Worm (Caenorhabditis elegans) whole organism, young adult: ENCODE data around the gene T16A1.2.

Source experiments
- B0261.1 ChIP-seq: sonication (generic microtip); optimal IDR thresholded peaks from 2 replicates; lab custom pipeline; 2016; ENCODE audit warnings: mild to moderate bottlenecking, missing genetic modification characterization, moderate library complexity, missing compliant biosample characterization
- D2030.7 ChIP-seq: fragments of 200-800 bp; sonication (Bioruptor generic); IDR thresholded peaks from 2 replicates; pipeline ENCODE4 v1.3.6; 2022; ENCODE audit warnings: missing genetic modification reagents, missing genetic modification characterization, missing compliant biosample characterization
- F22D6.2 ChIP-seq: sonication (generic microtip); optimal IDR thresholded peaks from 2 replicates; lab custom pipeline; 2016; ENCODE audit warnings: mild to moderate bottlenecking, missing genetic modification characterization, missing compliant biosample characterization
- F33H1.4 ChIP-seq: fragments of 200-800 bp; sonication (Bioruptor generic); IDR thresholded peaks from 2 replicates; pipeline ENCODE4 v1.3.6; 2022; ENCODE audit warnings: missing genetic modification reagents, missing genetic modification characterization, missing compliant biosample characterization
- F49E8.2 ChIP-seq: sonication (generic microtip); optimal IDR thresholded peaks from 3 replicates; lab custom pipeline; 2017; ENCODE audit warnings: missing genetic modification characterization, mild to moderate bottlenecking, missing compliant biosample characterization, antibody characterized with exemption, moderate library complexity; ENCODE audit not compliant: insufficient read depth
- K11D2.4 ChIP-seq: fragments of 200-800 bp; sonication (Bioruptor generic); IDR thresholded peaks from 2 replicates; pipeline ENCODE4 v1.3.6; 2022; ENCODE audit warnings: missing genetic modification reagents, missing genetic modification characterization, missing compliant biosample characterization
- ama-1 ChIP-seq, 3 experiments: fragments of 150-350 bp in 1 of 3; sonication (generic microtip) in 2 of 3; optimal IDR thresholded peaks; 2 replicates each; lab custom pipeline; 2014 to 2018; ENCODE audit warnings: missing biosample characterization in 2 of 3, missing genetic modification characterization in 2 of 3, missing genetic modification reagents in 2 of 3
- aptf-2 ChIP-seq: fragments of 200-800 bp; sonication (Bioruptor generic); conservative IDR thresholded peaks from 2 replicates; pipeline ENCODE4 v1.3.6; 2022; ENCODE audit warnings: missing genetic modification reagents, missing genetic modification characterization, missing compliant biosample characterization
- aptf-3 ChIP-seq: fragments of 200-800 bp; sonication (Bioruptor generic); IDR thresholded peaks from 2 replicates; pipeline ENCODE4 v1.3.6; 2022; ENCODE audit warnings: missing genetic modification characterization, missing compliant biosample characterization
- attf-5 ChIP-seq: fragments of 200-800 bp; sonication (Bioruptor generic); optimal IDR thresholded peaks from 2 replicates; lab custom pipeline; 2018; ENCODE audit warnings: mild to moderate bottlenecking, missing genetic modification characterization, missing compliant biosample characterization
- cebp-2 ChIP-seq: fragments of 200-800 bp; sonication (Bioruptor generic); IDR thresholded peaks from 2 replicates; pipeline ENCODE4 v1.3.6; 2022; ENCODE audit warnings: missing genetic modification characterization, missing compliant biosample characterization
- ceh-100 ChIP-seq: fragments of 200-800 bp; sonication (Bioruptor generic); IDR thresholded peaks from 2 replicates; pipeline ENCODE4 v1.3.6; 2022; ENCODE audit warnings: missing genetic modification reagents, missing genetic modification characterization, missing compliant biosample characterization
- ceh-27 ChIP-seq: fragments of 200-800 bp; sonication (Bioruptor generic); optimal IDR thresholded peaks from 2 replicates; lab custom pipeline; 2018; ENCODE audit warnings: mild to moderate bottlenecking, missing genetic modification characterization, moderate library complexity, missing compliant biosample characterization
- efl-1 ChIP-seq: fragments of 150-350 bp; optimal IDR thresholded peaks from 2 replicates; lab custom pipeline; 2014; ENCODE audit warnings: missing biosample characterization, missing genetic modification reagents, missing genetic modification characterization
- egl-18 ChIP-seq: fragments of 200-800 bp; sonication (Bioruptor generic); IDR thresholded peaks from 2 replicates; pipeline ENCODE4 v1.3.6; 2022; ENCODE audit warnings: missing genetic modification reagents, missing genetic modification characterization, missing compliant biosample characterization
- egl-44 ChIP-seq: fragments of 200-800 bp; sonication (Bioruptor generic); IDR thresholded peaks from 2 replicates; pipeline ENCODE4 v1.3.6; 2022; ENCODE audit warnings: missing genetic modification reagents, missing genetic modification characterization, missing compliant biosample characterization
- hlh-12 ChIP-seq: sonication (generic microtip); optimal IDR thresholded peaks from 2 replicates; lab custom pipeline; 2016; ENCODE audit warnings: missing genetic modification characterization, missing compliant biosample characterization
- hmg-20 ChIP-seq: fragments of 200-800 bp; sonication (Bioruptor generic); IDR thresholded peaks from 2 replicates; pipeline ENCODE4 v1.3.6; 2022; ENCODE audit warnings: missing genetic modification reagents, missing genetic modification characterization, missing compliant biosample characterization
- hsf-1 ChIP-seq: fragments of 200-800 bp; sonication (Bioruptor generic); IDR thresholded peaks from 2 replicates; pipeline ENCODE4 v1.3.6; 2022; ENCODE audit warnings: missing genetic modification reagents, missing genetic modification characterization, missing compliant biosample characterization
- lag-1 ChIP-seq: fragments of 200-800 bp; sonication (Bioruptor generic); IDR thresholded peaks from 2 replicates; pipeline ENCODE4 v1.3.6; 2022; ENCODE audit warnings: missing genetic modification reagents, missing genetic modification characterization, missing compliant biosample characterization
- lin-26 ChIP-seq: fragments of 200-800 bp; sonication (Bioruptor generic); IDR thresholded peaks from 2 replicates; pipeline ENCODE4 v1.3.6; 2022; ENCODE audit warnings: missing genetic modification reagents, missing genetic modification characterization, missing compliant biosample characterization
- lsy-27 ChIP-seq: sonication (generic microtip); optimal IDR thresholded peaks from 2 replicates; lab custom pipeline; 2017; ENCODE audit warnings: missing genetic modification characterization, mild to moderate bottlenecking, missing compliant biosample characterization, antibody characterized with exemption, missing genotype, borderline replicate concordance; ENCODE audit not compliant: insufficient read depth
- madf-10 ChIP-seq: sonication (generic microtip); optimal IDR thresholded peaks from 2 replicates; lab custom pipeline; 2016; ENCODE audit warnings: mild to moderate bottlenecking, missing genetic modification characterization, missing compliant biosample characterization
- madf-3 ChIP-seq: fragments of 200-800 bp; sonication (Bioruptor generic); IDR thresholded peaks from 2 replicates; pipeline ENCODE4 v1.3.6; 2022; ENCODE audit warnings: missing genetic modification reagents, missing genetic modification characterization, missing compliant biosample characterization
- mcd-1 ChIP-seq: fragments of 200-800 bp; sonication (Bioruptor generic); IDR thresholded peaks from 2 replicates; pipeline ENCODE4 v1.3.6; 2022; ENCODE audit warnings: missing genetic modification reagents, missing genetic modification characterization, missing compliant biosample characterization
- nfya-2 ChIP-seq: fragments of 200-800 bp; sonication (Bioruptor generic); IDR thresholded peaks from 2 replicates; pipeline ENCODE4 v1.3.6; 2022; ENCODE audit warnings: missing genetic modification reagents, missing genetic modification characterization, missing compliant biosample characterization
- nfyb-1 ChIP-seq: fragments of 200-800 bp; sonication (Bioruptor generic); IDR thresholded peaks from 2 replicates; pipeline ENCODE4 v1.3.6; 2022; ENCODE audit warnings: missing genetic modification reagents, missing genetic modification characterization, missing compliant biosample characterization
- nhr-120 ChIP-seq: fragments of 200-800 bp; sonication (Bioruptor generic); IDR thresholded peaks from 2 replicates; pipeline ENCODE4 v1.3.6; 2022; ENCODE audit warnings: missing genetic modification characterization, missing compliant biosample characterization
- pbrm-1 ChIP-seq: fragments of 200-800 bp; sonication (Bioruptor generic); IDR thresholded peaks from 2 replicates; pipeline ENCODE4 v1.3.6; 2022; ENCODE audit warnings: missing genetic modification reagents, missing genetic modification characterization, missing compliant biosample characterization
- pha-4 ChIP-seq: fragments of 150-350 bp; sonication (generic microtip); optimal IDR thresholded peaks from 2 replicates; lab custom pipeline; 2014; ENCODE audit warnings: missing biosample characterization, missing genetic modification reagents, missing genetic modification characterization
- sdz-38 ChIP-seq: sonication (generic microtip); optimal IDR thresholded peaks from 2 replicates; lab custom pipeline; 2016; ENCODE audit warnings: missing genotype, missing genetic modification characterization, missing compliant biosample characterization
- snpc-1.1 ChIP-seq: sonication (generic microtip); optimal IDR thresholded peaks from 2 replicates; lab custom pipeline; 2017; ENCODE audit warnings: missing genetic modification characterization, mild to moderate bottlenecking, missing compliant biosample characterization, antibody characterized with exemption, moderate library complexity, missing genotype, missing genetic modification reagents; ENCODE audit not compliant: insufficient read depth
- snpc-1.3 ChIP-seq: sonication (generic microtip); optimal IDR thresholded peaks from 2 replicates; lab custom pipeline; 2017; ENCODE audit warnings: missing genetic modification characterization, mild to moderate bottlenecking, missing compliant biosample characterization, antibody characterized with exemption, moderate library complexity, missing genotype, missing genetic modification reagents; ENCODE audit not compliant: insufficient read depth
- tbp1 ChIP-seq: fragments of 200-800 bp; sonication (Bioruptor generic); optimal IDR thresholded peaks from 2 replicates; lab custom pipeline; 2018; ENCODE audit warnings: mild to moderate bottlenecking, missing genetic modification characterization, missing compliant biosample characterization
- tlf-1 ChIP-seq: fragments of 200-800 bp; sonication (Bioruptor generic); optimal IDR thresholded peaks from 2 replicates; lab custom pipeline; 2018; ENCODE audit warnings: mild to moderate bottlenecking, missing genetic modification characterization, missing compliant biosample characterization
- xnd-1 ChIP-seq: sonication (generic microtip); optimal IDR thresholded peaks from 2 replicates; lab custom pipeline; 2016; ENCODE audit warnings: missing genotype, missing genetic modification reagents, missing genetic modification characterization, missing compliant biosample characterization
- zim-3 ChIP-seq: sonication (generic microtip); optimal IDR thresholded peaks from 2 replicates; lab custom pipeline; 2017; ENCODE audit warnings: mild to moderate bottlenecking, missing genetic modification characterization, moderate library complexity, missing compliant biosample characterization
- ztf-26 ChIP-seq: sonication (generic microtip); optimal IDR thresholded peaks from 2 replicates; lab custom pipeline; 2017; ENCODE audit warnings: missing genetic modification characterization, missing compliant biosample characterization

Gene T16A1.2

DNA sequence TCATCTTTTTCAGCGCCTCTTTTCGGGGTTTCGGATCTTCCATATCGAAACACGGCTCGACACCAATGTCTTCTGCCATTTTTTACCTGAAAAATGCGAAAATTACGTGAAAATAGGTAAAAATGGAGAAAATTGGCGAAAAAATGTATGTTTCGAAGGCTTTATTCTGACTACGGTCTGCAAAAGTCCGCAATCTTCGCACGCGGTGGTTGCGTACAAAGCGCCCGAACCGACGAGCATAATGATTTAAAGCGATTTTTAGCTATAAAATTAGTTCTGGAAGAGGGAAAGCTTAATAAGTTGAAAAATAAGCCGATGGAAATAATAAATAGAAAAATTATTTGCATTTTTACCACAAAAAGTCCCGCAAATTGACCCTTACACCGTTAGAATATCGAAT lies 36.4 kb upstream of the T16A1.2 start, which contains the start of gene F07E5.5 (continued):
- TF ChIP-seq hlh-12 (tag; lab: Kevin White, UChicago) = no peak
- no peak for TF ChIP-seq snpc-1.3 (tag; lab: Kevin White, UChicago)
- no peak for TF ChIP-seq hmg-20 (GFP tag; lab: Robert Waterston, UW)
- peak; percentile 16 for TF ChIP-seq efl-1 (GFP tag; lab: Kevin White, UChicago)
- peak; percentile 12 for TF ChIP-seq tbp1
- no peak for TF ChIP-seq B0261.1 (tag; lab: Kevin White, UChicago)
- no peak for TF ChIP-seq pbrm-1 (GFP tag; lab: Robert Waterston, UW)
- TF ChIP-seq lag-1 = no peak

DNA sequence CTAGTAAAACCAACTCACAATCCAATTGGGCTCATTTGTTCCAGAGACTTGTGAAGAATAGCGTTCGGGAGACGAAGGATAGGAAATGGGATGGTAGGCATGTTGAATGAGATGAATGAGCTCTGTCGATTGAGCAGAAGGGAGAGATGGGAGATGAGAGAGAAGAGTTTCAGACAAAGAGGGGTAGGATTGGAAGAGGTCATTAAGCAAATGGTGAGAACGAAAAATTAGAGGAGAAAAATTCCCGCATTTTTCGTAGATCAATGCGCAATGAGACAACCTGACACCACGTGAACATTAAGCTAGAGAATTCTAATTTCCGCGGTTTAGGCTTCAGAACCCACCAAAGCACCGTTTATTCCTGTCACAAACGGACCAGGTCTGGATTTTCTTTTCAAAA lies 31.4 kb upstream of the T16A1.2 start, which contains the start of gene F07E5.13:
Gene F07E5.13, minus strand, starts transcription at position 101 of the 400 bp plus-strand sequence.
- TF ChIP-seq egl-44 (GFP tag; lab: Robert Waterston, UW) (no peak), tlf-1 (no peak), nhr-120 (no peak)
- TF ChIP-seq, all 124 proteins: peak for 0

DNA sequence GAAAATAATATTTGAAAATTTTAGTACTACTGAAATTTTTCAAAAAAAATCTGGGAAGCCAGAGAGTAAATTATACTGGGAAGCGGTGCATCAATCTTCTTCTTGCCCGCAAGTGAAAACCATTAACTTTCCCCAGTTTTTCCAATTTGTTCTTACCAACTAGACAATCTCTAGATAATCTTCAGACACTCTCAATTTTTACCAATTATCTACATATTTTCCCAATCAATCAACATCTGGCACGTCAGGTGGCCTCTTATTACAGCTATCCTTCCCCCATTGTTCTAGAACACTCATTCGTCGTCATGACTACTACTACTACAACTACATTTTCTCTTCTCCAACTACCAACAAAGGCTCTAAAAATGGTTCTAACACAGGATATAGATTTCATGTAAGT lies 30.9 kb upstream of the T16A1.2 start, which contains the start of gene fbxb-6:
Gene fbxb-6, plus strand, starts transcription at position 301 of the 400 bp plus-strand sequence.
- TF ChIP-seq ztf-26 (tag; lab: Kevin White, UChicago) (no peak), F33H1.4 (no peak), sdz-38 (tag; lab: Kevin White, UChicago) (no peak), egl-18 (GFP tag; lab: Robert Waterston, UW) (no peak), ceh-27 (GFP tag; lab: Kevin White, UChicago) (no peak), ama-1 (optimal IDR thresholded peaks at IDR 0.05; lab: Kevin White, UChicago) (no peak), ama-1 (GFP tag; optimal IDR thresholded peaks at IDR 0.05; lab: Kevin White, UChicago) (no peak)
- TF ChIP-seq, all 124 proteins: peak for 0

DNA sequence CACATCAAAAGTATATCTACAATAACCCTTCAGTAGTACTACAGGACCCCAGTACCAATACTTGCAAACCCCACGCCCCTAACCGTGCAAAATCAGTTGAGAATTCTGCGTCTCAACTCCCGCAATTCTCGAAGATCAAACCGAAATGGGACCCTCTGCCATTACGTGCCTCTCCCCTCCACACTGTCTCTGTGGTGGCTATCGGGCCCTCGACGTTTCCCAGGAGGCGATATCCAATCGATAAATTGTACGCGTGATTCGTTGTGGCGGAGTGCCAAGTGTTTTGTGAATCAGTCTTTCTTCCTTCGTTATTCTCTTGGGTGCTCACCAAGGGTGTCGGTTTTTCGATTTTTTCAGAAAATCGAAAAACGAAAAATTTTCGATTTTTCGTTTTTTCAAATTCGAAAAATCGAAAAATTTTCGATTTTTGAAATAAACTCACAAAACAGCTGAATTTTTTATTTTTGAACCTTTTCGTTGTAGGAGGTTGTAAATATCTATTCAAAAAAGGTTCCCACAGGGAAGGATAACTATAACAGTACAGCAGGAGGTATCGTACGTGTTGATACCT lies 27.9 kb upstream of the T16A1.2 start, which contains the start of gene F07E5.12:
Gene F07E5.12, plus strand, starts transcription at position 521 of the 571 bp plus-strand sequence.
- TF ChIP-seq aptf-2 (peak; percentile 83), hsf-1 (GFP tag; lab: Robert Waterston, UW) (0 out of 2 replicates have a peak, but pooled peaks have one; percentile 17)

DNA sequence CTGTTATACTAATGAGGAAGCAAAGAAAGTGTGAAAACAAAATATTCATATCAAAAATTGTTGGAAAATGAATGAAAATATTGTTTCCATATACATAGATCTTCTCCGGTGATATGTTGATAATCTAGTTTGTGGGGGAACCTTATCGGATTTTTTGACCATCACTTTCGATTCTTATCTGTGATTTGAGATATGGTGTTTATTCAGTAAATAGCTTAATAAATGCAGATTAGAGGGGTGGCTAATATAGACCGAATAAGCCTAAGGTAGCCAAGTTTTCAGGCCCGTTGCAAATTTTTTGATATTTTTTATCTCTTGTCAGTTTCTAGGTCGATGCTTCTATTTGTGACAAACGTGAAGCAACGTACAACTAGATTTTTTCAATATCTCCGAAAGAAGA lies 24.0 kb upstream of the T16A1.2 start, which contains the start of gene F07E5.7:
Gene F07E5.7, minus strand, starts transcription at position 101 of the 400 bp plus-strand sequence.
- TF ChIP-seq attf-5 (no peak), D2030.7 (GFP tag; lab: Robert Waterston, UW) (no peak), lin-26 (GFP tag; lab: Robert Waterston, UW) (no peak), F49E8.2 (no peak), ceh-100 (no peak), madf-3 (no peak), nhr-120 (no peak), F22D6.2 (no peak), pha-4 (tag; lab: Kevin White, UChicago) (no peak), ztf-26 (tag; lab: Kevin White, UChicago) (no peak), madf-10 (tag; lab: Kevin White, UChicago) (no peak), egl-18 (GFP tag; lab: Robert Waterston, UW) (no peak), aptf-2 (no peak)
- TF ChIP-seq, all 124 proteins: peak for 0

DNA sequence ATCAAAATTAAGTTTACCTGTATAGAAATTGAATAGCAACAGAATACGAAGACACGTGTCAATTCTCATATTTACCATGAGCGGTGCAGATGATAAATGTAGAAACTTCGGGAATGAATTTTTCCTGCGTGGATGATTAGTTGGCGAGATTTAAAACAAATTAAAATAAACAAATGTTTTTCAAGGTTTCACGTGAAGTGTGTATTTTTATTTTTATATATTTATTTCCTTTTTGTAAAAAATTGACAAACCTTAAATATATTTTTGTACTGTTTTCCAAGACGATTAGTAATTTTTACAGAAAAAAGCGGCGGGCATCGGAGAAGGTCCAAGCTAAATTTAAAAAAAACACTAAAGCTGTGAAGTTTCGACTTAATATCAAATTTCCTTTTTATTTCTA lies 19.9 kb upstream of the T16A1.2 start, which contains the start of gene F07E5.8:
Gene F07E5.8, minus strand, starts transcription at position 101 of the 400 bp plus-strand sequence.
- no peak for TF ChIP-seq K11D2.4 (GFP tag; lab: Robert Waterston, UW)
- no peak for TF ChIP-seq lsy-27 (tag; lab: Kevin White, UChicago)
- no peak for TF ChIP-seq xnd-1 (tag; lab: Kevin White, UChicago)
- TF ChIP-seq ztf-26 (tag; lab: Kevin White, UChicago) = no peak
- TF ChIP-seq nfyb-1 = no peak
- no peak for TF ChIP-seq zim-3 (tag; lab: Kevin White, UChicago)
- TF ChIP-seq ceh-27 (GFP tag; lab: Kevin White, UChicago) = no peak
- no peak for TF ChIP-seq mcd-1
- no peak for TF ChIP-seq aptf-3 (GFP tag; lab: Robert Waterston, UW)
- TF ChIP-seq cebp-2 = no peak
- TF ChIP-seq snpc-1.1 (tag; lab: Kevin White, UChicago) = no peak
- TF ChIP-seq nfya-2 (GFP tag; lab: Robert Waterston, UW) = no peak
